Worm (Caenorhabditis elegans): ENCODE measurements around the gene F52G2.3.
"Not testable (repeated sequence)": the region's sequence is repeated elsewhere in the genome, so short reads cannot be mapped to it uniquely, and the experiment has no call there.

DNA sequence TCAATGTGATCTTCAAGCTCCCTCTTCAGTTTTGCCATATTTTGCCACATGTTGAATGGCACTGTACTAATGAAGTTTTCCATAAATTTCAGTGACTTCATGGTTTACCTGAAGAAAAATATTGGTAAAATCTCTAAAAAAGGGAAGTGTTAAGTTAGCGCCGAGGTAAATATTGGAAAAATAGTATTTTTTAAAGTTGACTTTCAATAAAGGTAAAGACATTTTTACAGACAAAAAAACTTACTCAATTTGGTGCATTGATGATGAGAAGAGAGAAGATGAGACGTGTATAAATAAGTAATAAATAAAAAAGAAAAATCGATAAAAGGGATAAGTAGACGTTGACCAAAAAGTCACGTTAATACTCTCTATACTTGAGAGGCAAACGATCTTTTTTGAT, 49.8 kb upstream of the F52G2.3 start, which contains the start of gene Y45F10B.9:
- TF ChIP-seq crh-2 (tag; optimal IDR thresholded peaks at IDR 0.05); dmd-4 (tag; optimal IDR thresholded peaks at IDR 0.05); gmeb-1 (tag; optimal IDR thresholded peaks at IDR 0.05); ceh-82 (tag; optimal IDR thresholded peaks at IDR 0.05); aly-2 (tag; optimal IDR thresholded peaks at IDR 0.05); elt-1 (tag; optimal IDR thresholded peaks at IDR 0.05); mab-5 (tag; optimal IDR thresholded peaks at IDR 0.05); zag-1 (tag; optimal IDR thresholded peaks at IDR 0.05); sem-4 (tag; optimal IDR thresholded peaks at IDR 0.05); nhr-10 (tag; optimal IDR thresholded peaks at IDR 0.05); ztf-1 (GFP tag; conservative IDR thresholded peaks at IDR 0.05); egl-27 (tag; optimal IDR thresholded peaks at IDR 0.05): not testable (repeated sequence)

All from whole organism, L2 larva.